Fruit fly (Drosophila melanogaster) ovary, adult (tissue): ENCODE data around the gene Psf3.

ENCODE experiments used
- CG17801 ChIP-seq: fragments of 200-800 bp; optimal IDR thresholded peaks from 2 replicates; lab custom pipeline; 2019; ENCODE audit warnings: missing biosample characterization, mild to moderate bottlenecking, missing genetic modification characterization, moderate library complexity; ENCODE audit not compliant: partially characterized antibody

Psf3 gene

dm6 chrX:10385757-10386156, at the start of gene Psf3, which contains the start of gene flw:
TSS of gene Psf3 (minus strand) at chrX:10385861.
TSS of gene flw (plus strand) at chrX:10385960.
- no peak for TF ChIP-seq CG17801 (GFP tag; lab: Kevin White, UChicago)

DNA sequence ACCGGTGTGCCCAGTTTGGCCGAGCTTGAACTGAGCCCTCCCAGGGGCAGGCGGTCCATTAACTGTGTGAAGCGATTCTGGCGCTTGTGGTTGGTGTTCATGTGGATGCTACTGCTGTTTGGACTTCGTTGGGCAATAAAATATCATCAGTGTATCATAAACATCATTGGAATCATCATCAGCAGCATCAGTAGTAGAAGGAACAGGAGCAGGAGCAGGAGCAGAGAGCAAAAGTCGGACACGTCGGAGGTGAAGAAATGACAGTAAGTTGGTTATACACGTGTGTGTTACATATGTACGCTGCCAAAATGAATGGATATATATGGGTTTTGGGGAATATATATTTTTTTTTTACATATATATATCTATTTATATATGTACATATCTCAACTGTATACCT, 47.1 kb upstream of the Psf3 start, which contains the start of gene CG12640:
Gene CG12640, minus strand, starts transcription at position 101 of the 400 bp plus-strand sequence.
- no peak for TF ChIP-seq CG17801 (GFP tag; lab: Kevin White, UChicago)

- TF ChIP-seq CG17801 (GFP tag; lab: Kevin White, UChicago) = no peak
Observed at dm6 chrX:10417129-10417528, 31.5 kb upstream of the Psf3 start, which contains the start of gene RabX2. TSS of gene RabX2 (plus strand) at chrX:10417429.

dm6 chrX:10398959-10399358, 13.3 kb upstream of the Psf3 start:
- no peak for TF ChIP-seq CG17801 (GFP tag; lab: Kevin White, UChicago)

DNA sequence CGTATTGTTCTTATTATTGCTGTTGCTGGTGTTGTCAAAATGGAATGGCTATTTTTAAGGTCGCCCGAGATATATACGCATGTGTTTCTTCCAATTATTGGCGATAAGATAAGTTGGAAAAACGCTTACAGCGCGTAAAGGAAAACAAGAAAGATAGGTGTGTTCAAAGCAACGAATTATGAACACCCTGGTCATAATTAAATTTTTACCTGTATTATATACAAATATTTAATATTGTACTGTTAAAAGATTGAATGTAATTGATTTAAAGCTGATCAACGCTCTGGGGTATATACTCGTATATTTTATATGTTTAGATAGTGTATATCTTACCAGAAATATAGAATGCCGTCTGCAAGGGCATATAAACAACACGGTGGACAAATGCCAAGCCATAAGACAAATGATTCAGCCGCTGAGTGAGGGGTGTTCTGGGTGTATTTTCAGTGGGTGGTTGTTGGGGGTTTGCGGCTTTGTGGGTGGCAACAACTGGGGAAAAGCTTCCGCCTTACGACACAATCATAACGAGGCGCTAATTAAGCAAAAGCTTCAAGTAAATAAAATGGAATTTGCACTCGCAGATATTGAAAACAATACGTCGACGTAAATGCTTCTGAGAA, 12.0 kb upstream of the Psf3 start:
- TF ChIP-seq CG17801 (GFP tag; lab: Kevin White, UChicago) = no peak

DNA sequence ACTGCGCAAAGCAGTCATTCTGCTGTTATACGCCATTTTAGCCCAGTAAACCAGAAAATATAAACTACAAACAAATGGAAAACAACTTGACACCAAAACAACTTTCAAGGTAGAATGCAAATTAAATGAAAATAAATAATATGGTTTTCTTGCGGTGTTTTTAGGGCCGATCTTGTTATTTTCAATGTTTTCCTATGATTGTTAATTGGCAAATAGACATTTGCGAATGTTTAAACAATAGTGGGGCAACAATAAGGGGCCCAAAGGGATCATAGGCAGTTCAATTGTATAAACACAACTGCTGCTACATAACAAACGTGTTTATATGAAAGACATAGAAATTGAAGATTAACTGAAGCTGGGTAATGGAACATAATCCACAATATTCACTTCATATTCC, 11.2 kb upstream of the Psf3 start:
- TF ChIP-seq CG17801 (GFP tag; lab: Kevin White, UChicago) = no peak

dm6 chrX:10387672-10388071, 2.0 kb upstream of the Psf3 start:
- TF ChIP-seq CG17801 (GFP tag; lab: Kevin White, UChicago) = no peak

- TF ChIP-seq CG17801 (GFP tag; lab: Kevin White, UChicago) = no peak
Observed at dm6 chrX:10386810-10387340, 1.2 kb upstream of the Psf3 start.

dm6 chrX:10386183-10386582, 522 bp upstream of the Psf3 start:
- TF ChIP-seq CG17801 (GFP tag; lab: Kevin White, UChicago) = no peak

dm6 chrX:10384947-10385346, 714 bp downstream of the Psf3 start:
- no peak for TF ChIP-seq CG17801 (GFP tag; lab: Kevin White, UChicago)

DNA sequence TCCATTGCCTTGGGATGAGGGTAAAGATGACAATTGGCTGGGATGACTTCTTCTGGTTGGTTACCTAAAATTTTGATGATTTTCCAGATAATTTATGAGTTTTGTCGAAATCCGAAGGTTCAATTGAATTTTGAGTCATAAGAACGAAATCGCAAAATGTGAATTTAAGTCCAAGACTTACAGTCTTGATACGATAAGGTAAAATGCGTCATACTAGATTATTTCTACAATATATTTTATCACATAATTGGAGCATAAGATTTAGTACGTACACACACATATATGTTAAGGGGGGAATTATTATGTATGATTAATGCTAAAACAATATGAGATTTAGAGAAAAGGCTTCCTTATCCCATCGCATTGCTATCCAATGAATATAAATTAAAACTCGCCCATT, 4.4 kb downstream of the Psf3 start, which contains the start of gene CG32681:
Gene CG32681, minus strand, starts transcription at position 101 of the 400 bp plus-strand sequence.
- no peak for TF ChIP-seq CG17801 (GFP tag; lab: Kevin White, UChicago)

dm6 chrX:10375216-10375615, 10.4 kb downstream of the Psf3 start, which contains the start of the genes CG32686 and CG2898:
TSS of gene CG32686 (minus strand) at chrX:10375316.
TSS of gene CG2898 (plus strand) at chrX:10375374.
- TF ChIP-seq CG17801 (GFP tag; lab: Kevin White, UChicago) = no peak

- TF ChIP-seq CG17801 (GFP tag; lab: Kevin White, UChicago) = no peak
Observed at dm6 chrX:10370201-10371038, 15.2 kb downstream of the Psf3 start.

dm6 chrX:10369763-10370162, 15.9 kb downstream of the Psf3 start:
- TF ChIP-seq CG17801 (GFP tag; lab: Kevin White, UChicago) = no peak

- no peak for TF ChIP-seq CG17801 (GFP tag; lab: Kevin White, UChicago)
Observed at dm6 chrX:10369315-10369714, 16.3 kb downstream of the Psf3 start.
